Fruit fly (Drosophila melanogaster): ENCODE measurements around the gene alpha-Est4.
A peak's percentile ranks its signal among the peaks of the same experiment; 100 is the strongest.

alpha-Est4 gene

dm6 chr3R:7504989-7505761 lies 33.2 kb downstream of the alpha-Est4 start, which contains the start of gene alpha-Est9:
alpha-Est9 (minus strand) TSS chr3R:7505098.
- TF ChIP-seq pad (GFP tag; optimal IDR thresholded peaks at IDR 0.05) = peak; percentile 11
- no peak for TF ChIP-seq CG5204 (GFP tag; optimal IDR thresholded peaks at IDR 0.05)
- TF ChIP-seq toe (GFP tag; optimal IDR thresholded peaks at IDR 0.05) = no peak
- no peak for TF ChIP-seq bab1 (GFP tag; optimal IDR thresholded peaks at IDR 0.05)
- TF ChIP-seq CG33017 (tag; optimal IDR thresholded peaks at IDR 0.05) = peak; percentile 25
- peak; percentile 59 for TF ChIP-seq cic (GFP tag; optimal IDR thresholded peaks at IDR 0.05)
- peak; percentile 14 for TF ChIP-seq CG7101 (tag; optimal IDR thresholded peaks at IDR 0.05)
- TF ChIP-seq CG11617 (GFP tag; optimal IDR thresholded peaks at IDR 0.05) = peak; percentile 16
- peak; percentile 39 for TF ChIP-seq Hr96 (GFP tag; optimal IDR thresholded peaks at IDR 0.05)
- TF ChIP-seq cnc (optimal IDR thresholded peaks at IDR 0.05) = no peak
- TF ChIP-seq CG7045 (GFP tag; optimal IDR thresholded peaks at IDR 0.05) = no peak
- TF ChIP-seq Mnt (GFP tag; optimal IDR thresholded peaks at IDR 0.05) = peak; percentile 74
- TF ChIP-seq Crg-1 (GFP tag; optimal IDR thresholded peaks at IDR 0.05) = no peak
- peak; percentile 33 for TF ChIP-seq CG12768 (GFP tag; optimal IDR thresholded peaks at IDR 0.05)
- TF ChIP-seq tj (GFP tag; optimal IDR thresholded peaks at IDR 0.05) = peak; percentile 60
- TF ChIP-seq ovo (GFP tag; optimal IDR thresholded peaks at IDR 0.05) = no peak
- TF ChIP-seq Clk (GFP tag; optimal IDR thresholded peaks at IDR 0.05) = no peak
- no peak for TF ChIP-seq CG1620 (GFP tag; optimal IDR thresholded peaks at IDR 0.05)
- TF ChIP-seq CG14711 (tag; optimal IDR thresholded peaks at IDR 0.05) = peak; percentile 1
- TF ChIP-seq kay (GFP tag; ENCODE audit: borderline replicate concordance) = peak; percentile 95

- TF ChIP-seq kay (GFP tag; ENCODE audit: borderline replicate concordance) (no peak), tj (GFP tag; optimal IDR thresholded peaks at IDR 0.05) (peak; percentile 62)
Observed at dm6 chr3R:7503216-7503615, 35.2 kb downstream of the alpha-Est4 start.

- TF ChIP-seq CG5204 (GFP tag; optimal IDR thresholded peaks at IDR 0.05) (no peak), Clk (GFP tag; optimal IDR thresholded peaks at IDR 0.05) (no peak), CG14711 (tag; optimal IDR thresholded peaks at IDR 0.05) (no peak), cic (GFP tag; optimal IDR thresholded peaks at IDR 0.05) (no peak), cnc (optimal IDR thresholded peaks at IDR 0.05) (no peak), toe (GFP tag; optimal IDR thresholded peaks at IDR 0.05) (no peak), Hr96 (GFP tag; optimal IDR thresholded peaks at IDR 0.05) (no peak), CG12768 (GFP tag; optimal IDR thresholded peaks at IDR 0.05) (no peak), CG11617 (GFP tag; optimal IDR thresholded peaks at IDR 0.05) (no peak), Crg-1 (GFP tag; optimal IDR thresholded peaks at IDR 0.05) (no peak), CG7045 (GFP tag; optimal IDR thresholded peaks at IDR 0.05) (no peak), bab1 (GFP tag; optimal IDR thresholded peaks at IDR 0.05) (no peak), pad (GFP tag; optimal IDR thresholded peaks at IDR 0.05) (no peak), CG7101 (tag; optimal IDR thresholded peaks at IDR 0.05) (no peak), kay (GFP tag; ENCODE audit: borderline replicate concordance) (no peak), CG1620 (GFP tag; optimal IDR thresholded peaks at IDR 0.05) (no peak), ovo (GFP tag; optimal IDR thresholded peaks at IDR 0.05) (no peak), tj (GFP tag; optimal IDR thresholded peaks at IDR 0.05) (no peak), Mnt (GFP tag; optimal IDR thresholded peaks at IDR 0.05) (no peak)
Observed at dm6 chr3R:7502276-7502675, 36.1 kb downstream of the alpha-Est4 start, which contains the start of gene Mics1. Mics1 (minus strand) TSS chr3R:7502376.

- no peak for TF ChIP-seq cic (GFP tag; optimal IDR thresholded peaks at IDR 0.05)
- TF ChIP-seq CG5204 (GFP tag; optimal IDR thresholded peaks at IDR 0.05) = no peak
Observed at dm6 chr3R:7500513-7500912, 37.9 kb downstream of the alpha-Est4 start.

- TF ChIP-seq cic (GFP tag; optimal IDR thresholded peaks at IDR 0.05) = peak; percentile 10
- TF ChIP-seq Crg-1 (GFP tag; optimal IDR thresholded peaks at IDR 0.05) = no peak
- TF ChIP-seq kay (GFP tag; ENCODE audit: borderline replicate concordance) = peak; percentile 89
- no peak for TF ChIP-seq toe (GFP tag; optimal IDR thresholded peaks at IDR 0.05)
Observed at dm6 chr3R:7499488-7499887, 38.9 kb downstream of the alpha-Est4 start.

dm6 chr3R:7497488-7497887 lies 40.9 kb downstream of the alpha-Est4 start:
- TF ChIP-seq Hr96 (GFP tag; optimal IDR thresholded peaks at IDR 0.05) (no peak), CG1620 (GFP tag; optimal IDR thresholded peaks at IDR 0.05) (no peak), CG11617 (GFP tag; optimal IDR thresholded peaks at IDR 0.05) (no peak), cic (GFP tag; optimal IDR thresholded peaks at IDR 0.05) (peak; percentile 33), pad (GFP tag; optimal IDR thresholded peaks at IDR 0.05) (no peak), CG12768 (GFP tag; optimal IDR thresholded peaks at IDR 0.05) (peak; percentile 4), Clk (GFP tag; optimal IDR thresholded peaks at IDR 0.05) (no peak), Crg-1 (GFP tag; optimal IDR thresholded peaks at IDR 0.05) (no peak), cnc (optimal IDR thresholded peaks at IDR 0.05) (no peak), ovo (GFP tag; optimal IDR thresholded peaks at IDR 0.05) (no peak), CG5204 (GFP tag; optimal IDR thresholded peaks at IDR 0.05) (no peak), CG14711 (tag; optimal IDR thresholded peaks at IDR 0.05) (no peak), CG7101 (tag; optimal IDR thresholded peaks at IDR 0.05) (no peak), toe (GFP tag; optimal IDR thresholded peaks at IDR 0.05) (no peak), kay (GFP tag; ENCODE audit: borderline replicate concordance) (no peak), Mnt (GFP tag; optimal IDR thresholded peaks at IDR 0.05) (no peak), tj (GFP tag; optimal IDR thresholded peaks at IDR 0.05) (peak; percentile 81), CG7045 (GFP tag; optimal IDR thresholded peaks at IDR 0.05) (no peak), bab1 (GFP tag; optimal IDR thresholded peaks at IDR 0.05) (peak; percentile 19), CG33017 (tag; optimal IDR thresholded peaks at IDR 0.05) (no peak)

Measured in whole organism, adult.